Fruit fly (Drosophila melanogaster) whole organism, embryonic: ENCODE results near the gene ph-d.

Experiments
- Abd-B ChIP-seq: fragments of 200-800 bp; sonication (Bioruptor generic); optimal IDR thresholded peaks from 2 replicates; lab custom pipeline; 2018; ENCODE audit warnings: missing biosample characterization, mild to moderate bottlenecking, missing genetic modification characterization, moderate library complexity
- Atf-2 ChIP-seq: fragments of 200-800 bp; sonication (Bioruptor generic); optimal IDR thresholded peaks from 2 replicates; lab custom pipeline; 2016; ENCODE audit warnings: missing biosample characterization, missing genetic modification characterization
- CG11456 ChIP-seq: fragments of 200-800 bp; sonication (Bioruptor generic); IDR thresholded peaks from 3 replicates; pipeline ENCODE4 v1.3.6; 2022; ENCODE audit warnings: missing biosample characterization, missing genetic modification characterization
- CG11504 ChIP-seq: fragments of 200-800 bp; sonication (Bioruptor generic); optimal IDR thresholded peaks from 3 replicates; lab custom pipeline; 2019; ENCODE audit warnings: missing biosample characterization, mild to moderate bottlenecking, missing genetic modification characterization, moderate library complexity
- CG14860 ChIP-seq: fragments of 200-800 bp; sonication (Bioruptor generic); IDR thresholded peaks from 3 replicates; pipeline ENCODE4 v1.3.6; 2022; ENCODE audit warnings: missing biosample characterization, missing genetic modification characterization; ENCODE audit not compliant: partially characterized antibody
- CG1529 ChIP-seq: fragments of 200-800 bp; sonication (Bioruptor generic); optimal IDR thresholded peaks from 3 replicates; lab custom pipeline; 2018; ENCODE audit warnings: missing biosample characterization, missing genetic modification characterization
- CG15479 ChIP-seq: fragments of 200-800 bp; sonication (Bioruptor generic); optimal IDR thresholded peaks from 3 replicates; lab custom pipeline; 2019; ENCODE audit warnings: missing biosample characterization, mild to moderate bottlenecking, missing genetic modification characterization, moderate library complexity
- CG1832 ChIP-seq: fragments of 200-800 bp; sonication (Bioruptor generic); optimal IDR thresholded peaks from 2 replicates; lab custom pipeline; 2017; ENCODE audit warnings: missing biosample characterization, mild to moderate bottlenecking, missing genetic modification characterization, inconsistent platforms
- CG2116 ChIP-seq: fragments of 200-800 bp; sonication (Bioruptor generic); optimal IDR thresholded peaks from 3 replicates; lab custom pipeline; 2018; ENCODE audit warnings: missing biosample characterization, mild to moderate bottlenecking, missing genetic modification characterization
- CG34422 ChIP-seq: fragments of 200-800 bp; sonication (Bioruptor generic); IDR thresholded peaks from 3 replicates; pipeline ENCODE4 v1.3.6; 2022; ENCODE audit warnings: missing biosample characterization, missing genetic modification characterization
- CG4360 ChIP-seq: fragments of 200-800 bp; sonication (Bioruptor generic); IDR thresholded peaks from 2 replicates; pipeline ENCODE4 v1.3.6; 2022; ENCODE audit warnings: missing biosample characterization, missing genetic modification characterization
- CG6254 ChIP-seq: fragments of 200-800 bp; sonication (Bioruptor generic); optimal IDR thresholded peaks from 3 replicates; lab custom pipeline; 2017; ENCODE audit warnings: mild to moderate bottlenecking, missing biosample characterization, missing genetic modification reagents, missing genetic modification characterization
- CG6689 ChIP-seq: fragments of 200-800 bp; sonication (Bioruptor generic); IDR thresholded peaks from 2 replicates; pipeline ENCODE4 v1.3.6; 2022; ENCODE audit warnings: missing biosample characterization, missing genetic modification characterization
- CG7271 ChIP-seq: fragments of 200-800 bp; sonication (Bioruptor generic); optimal IDR thresholded peaks from 2 replicates; lab custom pipeline; 2018; ENCODE audit warnings: missing biosample characterization, mild to moderate bottlenecking, missing genetic modification characterization, moderate library complexity
- Dfd ChIP-seq, 2 experiments: fragments of >200 bp; optimal IDR thresholded peaks; 2 replicates each; lab custom pipeline; 2017; ENCODE audit warnings: missing biosample characterization in 2 of 2, missing genetic modification characterization in 2 of 2
- Dip2 ChIP-seq: fragments of 200-800 bp; sonication (Bioruptor generic); IDR thresholded peaks from 2 replicates; pipeline ENCODE4 v1.3.6; 2022; ENCODE audit warnings: missing biosample characterization, missing genetic modification characterization
- Elba2 ChIP-seq: fragments of 200-800 bp; sonication (Bioruptor generic); optimal IDR thresholded peaks from 3 replicates; lab custom pipeline; 2016; ENCODE audit warnings: missing biosample characterization, missing genetic modification characterization
- HmgD ChIP-seq: fragments of 200-800 bp; sonication (Bioruptor generic); optimal IDR thresholded peaks from 3 replicates; lab custom pipeline; 2016; ENCODE audit warnings: missing biosample characterization, missing genetic modification characterization
- Hmr ChIP-seq: fragments of 200-800 bp; sonication (Bioruptor generic); optimal IDR thresholded peaks from 3 replicates; lab custom pipeline; 2017; ENCODE audit warnings: mild to moderate bottlenecking, missing biosample characterization, missing genetic modification reagents, missing genetic modification characterization
- Hr3 ChIP-seq: fragments of 200-800 bp; sonication (Bioruptor generic); optimal IDR thresholded peaks from 3 replicates; lab custom pipeline; 2016; ENCODE audit warnings: missing biosample characterization, missing genetic modification characterization
- Hsf ChIP-seq: fragments of 200-800 bp; sonication (Bioruptor generic); optimal IDR thresholded peaks from 3 replicates; lab custom pipeline; 2016; ENCODE audit warnings: missing biosample characterization, missing genetic modification characterization
- Neu2 ChIP-seq: fragments of 200-800 bp; sonication (Bioruptor generic); optimal IDR thresholded peaks from 3 replicates; lab custom pipeline; 2016; ENCODE audit warnings: missing biosample characterization, missing genetic modification characterization, borderline replicate concordance
- Nf-YB ChIP-seq: fragments of 200-800 bp; sonication (Bioruptor generic); optimal IDR thresholded peaks from 3 replicates; lab custom pipeline; 2019; ENCODE audit warnings: missing biosample characterization, mild to moderate bottlenecking, missing genetic modification characterization, moderate library complexity
- Pdp1 ChIP-seq, 2 experiments: fragments of 200-800 bp; sonication (Bioruptor generic); optimal IDR thresholded peaks; 3 replicates each; lab custom pipeline; 2016; ENCODE audit warnings: missing biosample characterization in 2 of 2, missing genetic modification characterization in 2 of 2, mild to moderate bottlenecking in 1 of 2, moderate library complexity in 1 of 2
- Spps ChIP-seq: fragments of 200-800 bp; sonication (Bioruptor generic); optimal IDR thresholded peaks from 2 replicates; lab custom pipeline; 2018; ENCODE audit warnings: missing biosample characterization, mild to moderate bottlenecking, missing genetic modification characterization
- Stat92E ChIP-seq, 3 experiments: fragments of >200 bp in 2 of 3; fragments of 200-800 bp in 1 of 3; sonication (Bioruptor generic) in 1 of 3; optimal IDR thresholded peaks; 2 replicates each; lab custom pipeline; 2017 to 2019; ENCODE audit warnings: missing biosample characterization in 3 of 3, missing genetic modification characterization in 3 of 3, mild to moderate bottlenecking in 1 of 3, moderate library complexity in 1 of 3
- Trl ChIP-seq, 3 experiments: fragments of >200 bp in 2 of 3; fragments of 200-800 bp in 1 of 3; sonication (Bioruptor generic) in 1 of 3; optimal IDR thresholded peaks; 2 replicates in 1 of 3; 3 replicates in 2 of 3; lab custom pipeline; 2016 to 2017; ENCODE audit warnings: missing biosample characterization in 1 of 3, missing genetic modification characterization in 1 of 3
- ap ChIP-seq: fragments of 200-800 bp; sonication (Bioruptor generic); IDR thresholded peaks from 2 replicates; pipeline ENCODE4 v1.3.6; 2022; ENCODE audit warnings: missing biosample characterization, missing genetic modification characterization
- ash1 ChIP-seq: fragments of 200-800 bp; sonication (Bioruptor generic); optimal IDR thresholded peaks from 2 replicates; lab custom pipeline; 2018; ENCODE audit warnings: missing biosample characterization, mild to moderate bottlenecking, missing genetic modification characterization
- bcd ChIP-seq: fragments of 200-800 bp; sonication (Bioruptor generic); optimal IDR thresholded peaks from 2 replicates; lab custom pipeline; 2017; ENCODE audit warnings: missing biosample characterization, mild to moderate bottlenecking, missing genetic modification characterization
- dm ChIP-seq: fragments of 200-800 bp; sonication (Bioruptor generic); optimal IDR thresholded peaks from 3 replicates; lab custom pipeline; 2016; ENCODE audit warnings: missing biosample characterization, missing genetic modification characterization
- emc ChIP-seq: fragments of 200-800 bp; sonication (Bioruptor generic); optimal IDR thresholded peaks from 2 replicates; lab custom pipeline; 2016; ENCODE audit warnings: missing biosample characterization, missing genetic modification characterization
- ewg ChIP-seq: fragments of 200-800 bp; sonication (Bioruptor generic); optimal IDR thresholded peaks from 3 replicates; lab custom pipeline; 2017; ENCODE audit warnings: mild to moderate bottlenecking, missing biosample characterization, missing genetic modification reagents, missing genetic modification characterization
- gce ChIP-seq: fragments of 200-800 bp; sonication (Bioruptor generic); IDR thresholded peaks from 3 replicates; pipeline ENCODE4 v1.3.6; 2022; ENCODE audit warnings: missing biosample characterization, missing genetic modification characterization
- ham ChIP-seq: fragments of 200-800 bp; sonication (Bioruptor generic); IDR thresholded peaks from 2 replicates; pipeline ENCODE4 v1.3.6; 2022; ENCODE audit warnings: missing biosample characterization, missing genetic modification characterization
- inv ChIP-seq: fragments of 200-800 bp; sonication (Bioruptor generic); IDR thresholded peaks from 2 replicates; pipeline ENCODE4 v1.3.6; 2022; ENCODE audit warnings: missing biosample characterization, missing genetic modification characterization; ENCODE audit not compliant: partially characterized antibody
- jing ChIP-seq: fragments of 200-800 bp; sonication (Bioruptor generic); optimal IDR thresholded peaks from 2 replicates; lab custom pipeline; 2018; ENCODE audit warnings: missing biosample characterization, mild to moderate bottlenecking, missing genetic modification characterization
- kni ChIP-seq: fragments of 200-800 bp; sonication (Bioruptor generic); optimal IDR thresholded peaks from 3 replicates; lab custom pipeline; 2017; ENCODE audit warnings: mild to moderate bottlenecking, missing biosample characterization, missing genetic modification reagents, missing genetic modification characterization
- mam ChIP-seq: fragments of 200-800 bp; sonication (Bioruptor generic); optimal IDR thresholded peaks from 3 replicates; lab custom pipeline; 2016; ENCODE audit warnings: missing biosample characterization, missing genetic modification characterization
- peb ChIP-seq: fragments of 200-800 bp; sonication (Bioruptor generic); IDR thresholded peaks from 2 replicates; pipeline ENCODE4 v1.3.6; 2022; ENCODE audit warnings: missing biosample characterization, missing genetic modification characterization
- sqz ChIP-seq: fragments of 200-800 bp; sonication (Bioruptor generic); optimal IDR thresholded peaks from 3 replicates; lab custom pipeline; 2018; ENCODE audit warnings: missing biosample characterization, mild to moderate bottlenecking, missing genetic modification characterization
- sug ChIP-seq: fragments of 200-800 bp; optimal IDR thresholded peaks from 2 replicates; lab custom pipeline; 2019; ENCODE audit warnings: missing biosample characterization, mild to moderate bottlenecking, missing genetic modification characterization, moderate library complexity
- tgo ChIP-seq: fragments of 200-800 bp; sonication (Bioruptor generic); IDR thresholded peaks from 3 replicates; pipeline ENCODE4 v1.3.6; 2022; ENCODE audit warnings: missing biosample characterization, missing genetic modification characterization
- tll ChIP-seq, 2 experiments: fragments of 200-800 bp in 1 of 2; fragments of >200 bp in 1 of 2; sonication (Bioruptor generic) in 1 of 2; optimal IDR thresholded peaks; 2 replicates each; lab custom pipeline; 2017 to 2019; ENCODE audit warnings: missing biosample characterization in 2 of 2, missing genetic modification characterization in 2 of 2, mild to moderate bottlenecking in 1 of 2, moderate library complexity in 1 of 2
- trh ChIP-seq: fragments of 200-800 bp; sonication (Bioruptor generic); optimal IDR thresholded peaks from 2 replicates; lab custom pipeline; 2016; ENCODE audit warnings: missing biosample characterization, missing genetic modification characterization
- ttk ChIP-seq: fragments of 200-800 bp; sonication (Bioruptor generic); IDR thresholded peaks from 2 replicates; pipeline ENCODE4 v2.1.2; 2022; ENCODE audit warnings: missing biosample characterization, missing genetic modification characterization
- unpg ChIP-seq: fragments of 200-800 bp; sonication (Bioruptor generic); optimal IDR thresholded peaks from 3 replicates; lab custom pipeline; 2018; ENCODE audit warnings: missing biosample characterization, mild to moderate bottlenecking, missing genetic modification characterization, moderate library complexity
- usp ChIP-seq: fragments of >200 bp; optimal IDR thresholded peaks from 2 replicates; lab custom pipeline; 2017; ENCODE audit warnings: missing biosample characterization, missing genetic modification characterization
- vvl ChIP-seq: fragments of 200-800 bp; sonication (Bioruptor generic); IDR thresholded peaks from 2 replicates; pipeline ENCODE4 v1.3.6; 2022; ENCODE audit warnings: missing biosample characterization, missing genetic modification characterization

Gene ph-d

DNA sequence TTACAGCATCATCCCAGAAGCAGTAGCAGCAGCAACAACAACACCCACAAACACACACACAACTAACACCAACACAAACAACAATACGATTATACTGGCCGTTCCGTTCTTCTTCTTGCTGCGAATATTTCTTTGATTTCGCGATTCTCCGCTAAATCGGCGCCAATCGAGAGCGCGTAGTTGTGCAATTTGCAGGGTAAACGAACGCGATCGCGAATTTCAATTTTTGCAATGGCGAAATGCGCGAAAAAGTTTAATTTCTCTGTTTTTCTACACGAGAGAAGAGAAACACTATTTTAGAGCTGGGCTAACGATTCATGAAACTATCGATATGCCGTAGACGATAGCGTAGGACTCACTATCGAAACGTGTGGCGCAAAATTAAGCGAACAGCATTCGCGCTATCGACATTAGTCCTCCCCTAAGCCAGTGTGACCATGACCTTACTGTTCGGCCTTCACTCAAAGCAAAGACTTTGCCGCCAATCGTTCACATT lies 35.6 kb upstream of the ph-d start, which contains the start of gene wapl (continued):
- peak in 1 of 3 experiments; percentile 8 for TF ChIP-seq Stat92E (GFP tag; optimal IDR thresholded peaks at IDR 0.05; lab: Kevin White, UChicago)
- TF ChIP-seq CG1529: no peak
- TF ChIP-seq vvl (GFP tag; lab: Robert Waterston, UW): peak; percentile 61
- TF ChIP-seq CG6689 (GFP tag; lab: Robert Waterston, UW): no peak
- TF ChIP-seq Pdp1 (GFP tag; optimal IDR thresholded peaks at IDR 0.05; lab: Kevin White, UChicago): peak in 1 of 2 experiments; percentile 44
- TF ChIP-seq bcd: no peak
- no peak for TF ChIP-seq emc (GFP tag; lab: Kevin White, UChicago)
- peak; percentile 91 for TF ChIP-seq inv (GFP tag; lab: Robert Waterston, UW)
- TF ChIP-seq ap (GFP tag; lab: Robert Waterston, UW): no peak
- TF ChIP-seq Spps (tag; lab: Kevin White, UChicago): no peak
- no peak for TF ChIP-seq Abd-B (GFP tag; lab: Kevin White, UChicago)
- peak; percentile 53 for TF ChIP-seq Hmr (GFP tag; lab: Kevin White, UChicago)
- TF ChIP-seq Dfd (GFP tag; optimal IDR thresholded peaks at IDR 0.05; lab: Kevin White, UChicago): no peak
- TF ChIP-seq dm (GFP tag; lab: Kevin White, UChicago): no peak
- no peak for TF ChIP-seq Hsf (GFP tag; lab: Kevin White, UChicago)
- no peak for TF ChIP-seq Atf-2 (GFP tag; lab: Kevin White, UChicago)
- TF ChIP-seq ttk: no peak
- TF ChIP-seq tgo (GFP tag; lab: Robert Waterston, UW): no peak
- no peak for TF ChIP-seq gce (GFP tag; lab: Robert Waterston, UW)
- TF ChIP-seq Hr3 (GFP tag; lab: Kevin White, UChicago): no peak
- TF ChIP-seq unpg (GFP tag; lab: Kevin White, UChicago): peak; percentile 3
- no peak for TF ChIP-seq ash1 (GFP tag; lab: Kevin White, UChicago)
- TF ChIP-seq Elba2: no peak
- no peak for TF ChIP-seq CG6254 (GFP tag; lab: Kevin White, UChicago)
- TF ChIP-seq CG11504 (tag; lab: Kevin White, UChicago): no peak
- no peak for TF ChIP-seq kni (GFP tag; lab: Kevin White, UChicago)
- TF ChIP-seq usp (GFP tag; lab: Kevin White, UChicago): no peak
- no peak for TF ChIP-seq sqz (GFP tag; lab: Kevin White, UChicago)
- TF ChIP-seq CG14860 (GFP tag; lab: Robert Waterston, UW): peak; percentile 87
- TF ChIP-seq Nf-YB (GFP tag; lab: Kevin White, UChicago): no peak
- no peak for TF ChIP-seq Neu2 (GFP tag; lab: Kevin White, UChicago)
- no peak for TF ChIP-seq trh (GFP tag; lab: Kevin White, UChicago)
- TF ChIP-seq mam (GFP tag; lab: Kevin White, UChicago): peak; percentile 24
- TF ChIP-seq CG11456 (GFP tag; lab: Robert Waterston, UW): no peak
- TF ChIP-seq jing: no peak
- TF ChIP-seq tll (GFP tag; optimal IDR thresholded peaks at IDR 0.05; lab: Kevin White, UChicago): no peak
- no peak for TF ChIP-seq peb

DNA sequence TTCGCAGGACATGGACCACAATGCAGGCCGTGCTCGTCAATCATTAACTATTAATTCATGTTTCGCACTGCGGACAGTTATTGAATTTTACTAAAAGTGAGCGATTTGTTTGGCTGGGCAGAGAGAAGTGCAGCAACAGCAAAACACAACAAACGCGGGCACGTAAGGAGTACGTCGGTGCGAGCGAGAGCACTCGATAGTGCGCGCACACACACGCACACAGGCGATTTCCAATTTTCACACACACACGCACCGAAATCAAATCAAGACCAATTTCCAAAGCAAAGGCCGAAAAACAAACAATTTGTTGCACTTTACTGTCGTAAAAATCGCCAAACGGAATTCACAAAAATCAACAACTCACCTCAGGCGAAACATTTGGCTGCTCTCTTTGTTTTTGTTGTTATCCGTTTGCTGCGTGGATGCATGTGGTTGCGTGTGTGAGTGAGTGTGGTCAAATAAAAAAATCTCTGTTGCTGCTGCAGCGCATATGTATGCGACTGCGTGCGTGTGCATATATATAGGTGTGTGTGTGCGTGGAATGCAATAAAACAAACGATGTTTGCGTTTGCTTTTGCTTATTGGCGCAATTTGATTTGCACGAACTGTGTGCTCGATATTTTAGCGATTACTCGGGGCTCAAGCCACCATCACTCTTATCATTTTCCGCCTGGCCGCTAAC lies 35.0 kb upstream of the ph-d start:
- TF ChIP-seq Abd-B (GFP tag; lab: Kevin White, UChicago) (peak; percentile 8), sug (no peak), Dip2 (GFP tag; lab: Robert Waterston, UW) (no peak), CG2116 (no peak), CG15479 (GFP tag; lab: Kevin White, UChicago) (peak; percentile 75), Trl (optimal IDR thresholded peaks at IDR 0.05; lab: Kevin White, UChicago) (peak in 1 of 2 experiments; percentile 20), Trl (GFP tag; optimal IDR thresholded peaks at IDR 0.05; lab: Kevin White, UChicago) (no peak), ewg (GFP tag; lab: Kevin White, UChicago) (peak; percentile 0), CG34422 (GFP tag; lab: Robert Waterston, UW) (peak; percentile 36; the same call in 1 of the 3 replicates), ham (GFP tag; lab: Robert Waterston, UW) (no peak), CG1832 (GFP tag; lab: Kevin White, UChicago) (peak; percentile 79), CG7271 (no peak), HmgD (GFP tag; lab: Kevin White, UChicago) (peak; percentile 4), CG4360 (GFP tag; lab: Robert Waterston, UW) (peak; percentile 41)
